Fruit fly (Drosophila melanogaster) whole organism, embryonic: ENCODE measurements around the gene chb.

ENCODE experiments used
- Atf3 ChIP-seq: fragments of 200-800 bp; sonication (Bioruptor generic); optimal IDR thresholded peaks from 3 replicates; lab custom pipeline; 2016; ENCODE audit warnings: missing biosample characterization, missing genetic modification characterization
- Bdp1 ChIP-seq: fragments of 200-800 bp; sonication (Bioruptor generic); optimal IDR thresholded peaks from 3 replicates; lab custom pipeline; 2016; ENCODE audit warnings: missing biosample characterization, missing genetic modification characterization
- Bteb2 ChIP-seq: fragments of 200-800 bp; sonication (Bioruptor generic); optimal IDR thresholded peaks from 2 replicates; lab custom pipeline; 2016; ENCODE audit warnings: missing biosample characterization, missing genetic modification characterization
- CG11398 ChIP-seq: fragments of 200-800 bp; sonication (Bioruptor generic); optimal IDR thresholded peaks from 2 replicates; lab custom pipeline; 2016; ENCODE audit warnings: missing biosample characterization, missing genetic modification characterization
- CG13775 ChIP-seq: fragments of 200-800 bp; sonication (Bioruptor generic); optimal IDR thresholded peaks from 3 replicates; lab custom pipeline; 2017; ENCODE audit warnings: missing biosample characterization, mild to moderate bottlenecking, missing genetic modification characterization
- CG14014 ChIP-seq: fragments of 200-800 bp; sonication (Bioruptor generic); IDR thresholded peaks from 2 replicates; pipeline ENCODE4 v1.3.6; 2022; ENCODE audit warnings: missing biosample characterization, missing genetic modification characterization
- CG14860 ChIP-seq: fragments of 200-800 bp; sonication (Bioruptor generic); IDR thresholded peaks from 3 replicates; pipeline ENCODE4 v1.3.6; 2022; ENCODE audit warnings: missing biosample characterization, missing genetic modification characterization; ENCODE audit not compliant: partially characterized antibody
- CG16863 ChIP-seq: fragments of 200-800 bp; sonication (Bioruptor generic); optimal IDR thresholded peaks from 3 replicates; lab custom pipeline; 2016; ENCODE audit warnings: missing biosample characterization, missing genetic modification characterization
- CG17186 ChIP-seq: fragments of 200-800 bp; sonication (Bioruptor generic); optimal IDR thresholded peaks from 3 replicates; lab custom pipeline; 2017; ENCODE audit warnings: missing biosample characterization, missing genetic modification reagents, missing genetic modification characterization
- CG2678 ChIP-seq: fragments of 200-800 bp; sonication (Bioruptor generic); optimal IDR thresholded peaks from 3 replicates; lab custom pipeline; 2019; ENCODE audit warnings: missing biosample characterization, mild to moderate bottlenecking, missing genetic modification characterization, moderate library complexity
- CG3726 ChIP-seq: fragments of 200-800 bp; sonication (Bioruptor generic); IDR thresholded peaks from 3 replicates; pipeline ENCODE4, ENCODE4 v1.3.6; 2022; ENCODE audit warnings: missing biosample characterization, missing genetic modification characterization
- CG4282 ChIP-seq: fragments of 200-800 bp; sonication (Bioruptor generic); optimal IDR thresholded peaks from 2 replicates; lab custom pipeline; 2016; ENCODE audit warnings: missing biosample characterization, missing genetic modification characterization
- CG4707 ChIP-seq: fragments of 200-800 bp; sonication (Bioruptor generic); optimal IDR thresholded peaks from 2 replicates; lab custom pipeline; 2018; ENCODE audit warnings: missing biosample characterization, mild to moderate bottlenecking, missing genetic modification characterization, moderate library complexity
- CG5180 ChIP-seq: fragments of 200-800 bp; sonication (Bioruptor generic); optimal IDR thresholded peaks from 3 replicates; lab custom pipeline; 2017; ENCODE audit warnings: missing biosample characterization, missing genetic modification characterization, mild to moderate bottlenecking, moderate library complexity, missing genetic modification reagents
- CG6175 ChIP-seq: fragments of 200-800 bp; sonication (Bioruptor generic); IDR thresholded peaks from 3 replicates; pipeline ENCODE4 v1.3.6; 2022; ENCODE audit warnings: missing biosample characterization, missing genetic modification characterization
- CG6654 ChIP-seq: fragments of 200-800 bp; sonication (Bioruptor generic); optimal IDR thresholded peaks from 2 replicates; lab custom pipeline; 2017; ENCODE audit warnings: missing biosample characterization, mild to moderate bottlenecking, missing genetic modification characterization
- CG7928 ChIP-seq: fragments of 200-800 bp; sonication (Bioruptor generic); optimal IDR thresholded peaks from 2 replicates; lab custom pipeline; 2017; ENCODE audit warnings: missing biosample characterization, mild to moderate bottlenecking, missing genetic modification characterization
- CG7963 ChIP-seq: fragments of 200-800 bp; sonication (Bioruptor generic); IDR thresholded peaks from 3 replicates; pipeline ENCODE4 v1.3.6; 2022; ENCODE audit warnings: missing biosample characterization, missing genetic modification characterization; ENCODE audit not compliant: partially characterized antibody
- CG8290 ChIP-seq, 3 experiments: fragments of 200-800 bp; sonication (Bioruptor generic); optimal IDR thresholded peaks; 2 replicates each; lab custom pipeline; 2016 to 2019; ENCODE audit warnings: missing biosample characterization in 3 of 3, missing genetic modification characterization in 3 of 3, mild to moderate bottlenecking in 2 of 3, moderate library complexity in 1 of 3
- CG9727 ChIP-seq: fragments of 200-800 bp; sonication (Bioruptor generic); optimal IDR thresholded peaks from 3 replicates; lab custom pipeline; 2017; ENCODE audit warnings: missing biosample characterization, mild to moderate bottlenecking, missing genetic modification characterization
- D19B ChIP-seq: fragments of 200-800 bp; sonication (Bioruptor generic); optimal IDR thresholded peaks from 2 replicates; lab custom pipeline; 2017; ENCODE audit warnings: missing biosample characterization, mild to moderate bottlenecking, missing genetic modification characterization
- Deaf1 ChIP-seq: fragments of 200-800 bp; optimal IDR thresholded peaks from 3 replicates; lab custom pipeline; 2019; ENCODE audit warnings: missing biosample characterization, mild to moderate bottlenecking, missing genetic modification characterization, moderate library complexity
- Ets65A ChIP-seq: fragments of 200-800 bp; sonication (Bioruptor generic); peaks from one replicate; lab custom pipeline; 2016; ENCODE audit warnings: missing biosample characterization, missing genetic modification characterization
- Hmr ChIP-seq: fragments of 200-800 bp; sonication (Bioruptor generic); optimal IDR thresholded peaks from 3 replicates; lab custom pipeline; 2017; ENCODE audit warnings: mild to moderate bottlenecking, missing biosample characterization, missing genetic modification reagents, missing genetic modification characterization
- Jarid2 ChIP-seq: fragments of 200-800 bp; sonication (Bioruptor generic); optimal IDR thresholded peaks from 3 replicates; lab custom pipeline; 2017; ENCODE audit warnings: mild to moderate bottlenecking, missing biosample characterization, missing genetic modification reagents, missing genetic modification characterization
- Lhr ChIP-seq: fragments of 200-800 bp; sonication (Bioruptor generic); optimal IDR thresholded peaks from 3 replicates; lab custom pipeline; 2017; ENCODE audit warnings: mild to moderate bottlenecking, missing biosample characterization, missing genetic modification reagents, missing genetic modification characterization
- MBD-R2 ChIP-seq: fragments of 200-800 bp; sonication (Bioruptor generic); IDR thresholded peaks from 2 replicates; pipeline ENCODE4 v1.3.6; 2022; ENCODE audit warnings: missing biosample characterization, missing genetic modification characterization
- Mrtf ChIP-seq: fragments of 200-800 bp; sonication (Bioruptor generic); IDR thresholded peaks from 3 replicates; pipeline ENCODE4 v1.3.6; 2022; ENCODE audit warnings: missing biosample characterization, missing genetic modification characterization
- Six4 ChIP-seq: fragments of 200-800 bp; sonication (Bioruptor generic); optimal IDR thresholded peaks from 2 replicates; lab custom pipeline; 2016; ENCODE audit warnings: missing biosample characterization, missing genetic modification characterization
- Ssrp ChIP-seq: fragments of 200-800 bp; sonication (Bioruptor generic); optimal IDR thresholded peaks from 2 replicates; lab custom pipeline; 2018; ENCODE audit warnings: missing biosample characterization, mild to moderate bottlenecking, missing genetic modification characterization, moderate library complexity
- Stat92E ChIP-seq, 3 experiments: fragments of >200 bp in 2 of 3; fragments of 200-800 bp in 1 of 3; sonication (Bioruptor generic) in 1 of 3; optimal IDR thresholded peaks; 2 replicates each; lab custom pipeline; 2017 to 2019; ENCODE audit warnings: missing biosample characterization in 3 of 3, missing genetic modification characterization in 3 of 3, mild to moderate bottlenecking in 1 of 3, moderate library complexity in 1 of 3
- YL-1 ChIP-seq: fragments of 200-800 bp; sonication (Bioruptor generic); optimal IDR thresholded peaks from 3 replicates; lab custom pipeline; 2017; ENCODE audit warnings: missing biosample characterization, mild to moderate bottlenecking, missing genetic modification characterization
- abd-A ChIP-seq: fragments of 200-800 bp; sonication (Bioruptor generic); optimal IDR thresholded peaks from 3 replicates; lab custom pipeline; 2019; ENCODE audit warnings: missing biosample characterization, mild to moderate bottlenecking, missing genetic modification characterization, moderate library complexity
- amos ChIP-seq: fragments of 200-800 bp; sonication (Bioruptor generic); IDR thresholded peaks from 2 replicates; pipeline ENCODE4 v1.3.6; 2022; ENCODE audit warnings: missing biosample characterization, missing genetic modification characterization; ENCODE audit not compliant: partially characterized antibody
- ase ChIP-seq: fragments of 200-800 bp; sonication (Bioruptor generic); IDR thresholded peaks from 3 replicates; pipeline ENCODE4 v1.3.6; 2022; ENCODE audit warnings: missing biosample characterization, missing genetic modification characterization
- bigmax ChIP-seq: fragments of 200-800 bp; sonication (Bioruptor generic); optimal IDR thresholded peaks from 2 replicates; lab custom pipeline; 2018; ENCODE audit warnings: missing biosample characterization, mild to moderate bottlenecking, missing genetic modification characterization
- chn ChIP-seq: fragments of 200-800 bp; sonication (Bioruptor generic); optimal IDR thresholded peaks from 2 replicates; lab custom pipeline; 2016; ENCODE audit warnings: missing biosample characterization, missing genetic modification characterization
- dpn ChIP-seq, 2 experiments: fragments of 200-800 bp; sonication (Bioruptor generic); optimal IDR thresholded peaks; 3 replicates each; lab custom pipeline; 2016; ENCODE audit warnings: missing biosample characterization in 2 of 2, missing genetic modification characterization in 2 of 2
- fru ChIP-seq: fragments of >200 bp; optimal IDR thresholded peaks from 2 replicates; lab custom pipeline; 2017
- her ChIP-seq: fragments of 200-800 bp; sonication (Bioruptor generic); optimal IDR thresholded peaks from 2 replicates; lab custom pipeline; 2016; ENCODE audit warnings: missing biosample characterization, missing genetic modification characterization
- maf-S ChIP-seq: fragments of 200-800 bp; sonication (Bioruptor generic); optimal IDR thresholded peaks from 2 replicates; lab custom pipeline; 2016; ENCODE audit warnings: missing biosample characterization, missing genetic modification characterization
- mld ChIP-seq: fragments of 200-800 bp; sonication (Bioruptor generic); IDR thresholded peaks from 3 replicates; pipeline ENCODE4 v1.3.6; 2022; ENCODE audit warnings: missing biosample characterization, missing genetic modification characterization; ENCODE audit not compliant: partially characterized antibody
- otp ChIP-seq: fragments of 200-800 bp; sonication (Bioruptor generic); IDR thresholded peaks from 3 replicates; pipeline ENCODE4, ENCODE4 v1.3.6; 2022; ENCODE audit warnings: missing biosample characterization, missing genetic modification characterization
- pita ChIP-seq: fragments of 200-800 bp; sonication (Bioruptor generic); optimal IDR thresholded peaks from 2 replicates; lab custom pipeline; 2017; ENCODE audit warnings: missing biosample characterization, mild to moderate bottlenecking, missing genetic modification characterization
- sd ChIP-seq: fragments of 200-800 bp; sonication (Bioruptor generic); optimal IDR thresholded peaks from 3 replicates; lab custom pipeline; 2018; ENCODE audit warnings: missing biosample characterization, mild to moderate bottlenecking, missing genetic modification characterization, moderate library complexity
- slou ChIP-seq: fragments of 200-800 bp; sonication (Bioruptor generic); optimal IDR thresholded peaks from 3 replicates; lab custom pipeline; 2016; ENCODE audit warnings: missing biosample characterization, missing genetic modification characterization
- trem ChIP-seq: fragments of 200-800 bp; optimal IDR thresholded peaks from 3 replicates; lab custom pipeline; 2019; ENCODE audit warnings: missing biosample characterization, mild to moderate bottlenecking, missing genetic modification characterization, moderate library complexity
- unc-4 ChIP-seq: fragments of 200-800 bp; sonication (Bioruptor generic); IDR thresholded peaks from 2 replicates; pipeline ENCODE4 v1.3.6; 2022; ENCODE audit warnings: missing biosample characterization, missing genetic modification characterization; ENCODE audit not compliant: partially characterized antibody
- usp ChIP-seq: fragments of >200 bp; optimal IDR thresholded peaks from 2 replicates; lab custom pipeline; 2017; ENCODE audit warnings: missing biosample characterization, missing genetic modification characterization
- wor ChIP-seq: fragments of 200-800 bp; sonication (Bioruptor generic); IDR thresholded peaks from 2 replicates; pipeline ENCODE4 v1.3.6; 2022; ENCODE audit warnings: missing biosample characterization, missing genetic modification characterization

The chb gene

dm6 chr3L:21135850-21136249 is 36.8 kb upstream of the chb start (continued):
- TF ChIP-seq Six4 (GFP tag; lab: Kevin White, UChicago), result no peak
- peak; percentile 66 for TF ChIP-seq Ets65A (GFP tag; lab: Kevin White, UChicago)
- TF ChIP-seq Hmr (GFP tag; lab: Kevin White, UChicago), result peak; percentile 53
- no peak for TF ChIP-seq sd (tag; lab: Kevin White, UChicago)
- no peak for TF ChIP-seq abd-A (tag; lab: Kevin White, UChicago)
- no peak for TF ChIP-seq CG4707
- TF ChIP-seq CG4282, result no peak
- peak; percentile 47 for TF ChIP-seq CG5180 (GFP tag; lab: Kevin White, UChicago)
- TF ChIP-seq otp (GFP tag; lab: Robert Waterston, UW), result no peak
- peak; percentile 87 for TF ChIP-seq unc-4
- TF ChIP-seq Ssrp (tag; lab: Kevin White, UChicago), result no peak
- peak; percentile 14 for TF ChIP-seq Bdp1 (GFP tag; lab: Kevin White, UChicago)
- TF ChIP-seq slou (GFP tag; lab: Kevin White, UChicago), result no peak
- TF ChIP-seq amos (GFP tag; lab: Robert Waterston, UW), result peak; percentile 92
- peak; percentile 92 for TF ChIP-seq trem
- no peak for TF ChIP-seq wor
- TF ChIP-seq ase, result no peak
- peak; percentile 98 for TF ChIP-seq CG7963 (GFP tag; lab: Robert Waterston, UW)
- TF ChIP-seq CG11398, result no peak
- TF ChIP-seq CG17186 (GFP tag; lab: Kevin White, UChicago), result peak; percentile 53
- TF ChIP-seq usp (GFP tag; lab: Kevin White, UChicago), result no peak
- TF ChIP-seq D19B (GFP tag; lab: Kevin White, UChicago), result no peak
- no peak for TF ChIP-seq Mrtf
- TF ChIP-seq Stat92E (GFP tag; optimal IDR thresholded peaks at IDR 0.05; lab: Kevin White, UChicago), result peak in 1 of 3 experiments; percentile 49
- peak; percentile 92 for TF ChIP-seq CG14860 (GFP tag; lab: Robert Waterston, UW)
- TF ChIP-seq bigmax, result no peak
- TF ChIP-seq her (GFP tag; lab: Kevin White, UChicago), result peak; percentile 29
- TF ChIP-seq CG3726 (GFP tag; lab: Robert Waterston, UW), result no peak
- TF ChIP-seq pita (GFP tag; lab: Kevin White, UChicago), result no peak
- no peak for TF ChIP-seq CG6654
- 0 out of 2 replicates have a peak, but pooled peaks have one; percentile 6 for TF ChIP-seq CG14014 (GFP tag; lab: Robert Waterston, UW)
- peak; percentile 54 for TF ChIP-seq Jarid2
- TF ChIP-seq Bteb2 (GFP tag; lab: Kevin White, UChicago), result no peak
- peak; percentile 36 for TF ChIP-seq maf-S (GFP tag; lab: Kevin White, UChicago)
- TF ChIP-seq fru (lab: Kevin White, UChicago), result no peak
- TF ChIP-seq CG6175 (GFP tag; lab: Robert Waterston, UW), result no peak
- TF ChIP-seq CG2678, result no peak
- TF ChIP-seq YL-1 (GFP tag; lab: Kevin White, UChicago), result peak; percentile 87
- TF ChIP-seq MBD-R2 (GFP tag; lab: Robert Waterston, UW), result peak; percentile 72
- peak; percentile 96 for TF ChIP-seq mld (GFP tag; lab: Robert Waterston, UW)
- TF ChIP-seq CG13775, result no peak
- TF ChIP-seq CG9727 (GFP tag; lab: Kevin White, UChicago), result no peak
- TF ChIP-seq Deaf1 (tag; lab: Kevin White, UChicago), result no peak
- TF ChIP-seq CG7928, result no peak
- TF ChIP-seq dpn (GFP tag; optimal IDR thresholded peaks at IDR 0.05; lab: Kevin White, UChicago), result peak; percentile 34 to 46
- TF ChIP-seq CG8290 (GFP tag; optimal IDR thresholded peaks at IDR 0.05; lab: Kevin White, UChicago), result peak; percentile 26
- TF ChIP-seq CG8290 (tag; optimal IDR thresholded peaks at IDR 0.05; lab: Kevin White, UChicago), result peak in 1 of 2 experiments; percentile 80
- TF ChIP-seq CG16863 (GFP tag; lab: Kevin White, UChicago), result no peak
- no peak for TF ChIP-seq Atf3 (GFP tag; lab: Kevin White, UChicago)
- TF ChIP-seq chn, result peak; percentile 18
- TF ChIP-seq Lhr (GFP tag; lab: Kevin White, UChicago), result peak; percentile 77
- TF ChIP-seq, all 482 proteins: peak for 138
